Fruit fly (Drosophila melanogaster): Measurements from ENCODE around the gene CG10943.

DNA sequence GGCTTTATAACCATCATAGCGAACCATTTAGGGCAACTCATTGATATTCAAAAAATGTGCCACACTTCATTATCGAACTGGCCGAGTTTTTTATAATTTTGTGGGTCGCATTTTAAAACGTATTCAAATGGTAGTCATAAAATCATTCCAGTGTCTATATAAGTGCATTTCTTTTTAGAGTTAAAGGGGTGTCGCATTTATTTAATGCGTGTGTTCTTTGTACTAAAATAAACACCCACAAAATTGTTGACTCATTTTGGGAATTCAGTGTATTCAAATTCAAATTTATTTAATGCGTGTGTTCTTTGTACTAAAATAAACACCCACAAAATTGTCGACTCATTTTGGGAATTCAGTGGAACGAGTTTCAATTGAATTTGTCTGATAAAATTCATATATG, 32.3 kb downstream of the CG10943 start:
- TF ChIP-seq psq (GFP tag; optimal IDR thresholded peaks at IDR 0.05) (no peak), N (GFP tag; optimal IDR thresholded peaks at IDR 0.05) (no peak)
